Fruit fly (Drosophila melanogaster) S2 (cell line): ENCODE data around the gene CG33272.

Experiments
- CG8478 ChIP-seq: fragments of >200 bp; optimal IDR thresholded peaks from 2 replicates; lab custom pipeline; 2018
- CTCF ChIP-seq, 2 experiments: fragments of >200 bp; optimal IDR thresholded peaks; 2 replicates each; lab custom pipeline; 2018

dm6 chr3L:11483135-11483534 is 27.3 kb downstream of the CG33272 start:
- TF ChIP-seq CG8478 (lab: Kevin White, UChicago) (no peak), CTCF (optimal IDR thresholded peaks at IDR 0.05; lab: Kevin White, UChicago) (no peak)
